Worm (Caenorhabditis elegans): ENCODE results near the gene ins-17.

ins-17 gene

DNA sequence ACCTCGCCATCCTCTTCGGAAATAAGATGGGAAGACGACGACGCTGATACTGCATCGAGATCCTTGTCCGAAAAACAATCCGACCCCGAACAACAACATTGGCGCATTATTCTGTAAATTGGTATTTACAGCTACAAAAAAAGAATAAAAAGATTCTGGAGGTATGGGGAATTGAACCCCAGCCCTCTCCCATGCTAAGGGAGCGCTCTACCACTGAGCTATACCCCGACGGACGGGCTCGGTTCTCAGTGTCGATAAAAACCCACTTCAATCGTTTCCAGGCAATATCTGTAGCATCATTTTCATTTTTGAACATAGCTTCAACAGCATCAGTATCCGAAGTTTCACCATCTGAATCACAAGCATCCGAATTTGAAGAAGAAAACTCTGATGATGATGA is 48.6 kb downstream of the ins-17 start:
- TF ChIP-seq ets-7 (tag; optimal IDR thresholded peaks at IDR 0.05) (no peak), tbx-11 (GFP tag; IDR thresholded peaks at IDR 0.05) (peak; percentile 75), hmg-4 (GFP tag; optimal IDR thresholded peaks at IDR 0.05) (peak; percentile 28), F13C5.2 (tag; optimal IDR thresholded peaks at IDR 0.05) (no peak), sea-1 (GFP tag; conservative IDR thresholded peaks at IDR 0.05) (0 out of 2 replicates have a peak, but pooled peaks have one; percentile 66), ceh-36 (tag; optimal IDR thresholded peaks at IDR 0.05) (peak; percentile 27), B0310.2 (tag; optimal IDR thresholded peaks at IDR 0.05) (no peak), aly-1 (tag; optimal IDR thresholded peaks at IDR 0.05) (peak; percentile 48), ama-1 (optimal IDR thresholded peaks at IDR 0.05) (no peak), hnd-1 (tag; optimal IDR thresholded peaks at IDR 0.05) (peak; percentile 27), tra-4 (tag; optimal IDR thresholded peaks at IDR 0.05) (no peak), pes-1 (GFP tag; IDR thresholded peaks at IDR 0.05) (no peak; the same call in none of the 2 replicates), flt-1 (GFP tag; IDR thresholded peaks at IDR 0.05) (peak; percentile 78), hmbx-1 (tag; optimal IDR thresholded peaks at IDR 0.05) (no peak), scrt-1 (GFP tag; IDR thresholded peaks at IDR 0.05) (peak; percentile 79), tbx-37 (GFP tag; conservative IDR thresholded peaks at IDR 0.05) (peak; percentile 46; the same call in 1 of the 2 replicates), ceh-13 (GFP tag; optimal IDR thresholded peaks at IDR 0.05) (peak; percentile 15)
